Worm (Caenorhabditis elegans) whole organism, late embryonic: ENCODE results near the gene F33C8.4.

Source experiments
- C38D4.7 ChIP-seq: fragments of 200-800 bp; sonication (Bioruptor generic); optimal IDR thresholded peaks from 2 replicates; lab custom pipeline; 2018; ENCODE audit warnings: mild to moderate bottlenecking, missing genetic modification characterization, moderate library complexity, missing compliant biosample characterization
- ahr-1 ChIP-seq: sonication (generic microtip); optimal IDR thresholded peaks from 2 replicates; lab custom pipeline; 2016; ENCODE audit warnings: missing genetic modification characterization, missing compliant biosample characterization
- ceh-18 ChIP-seq: sonication (generic microtip); optimal IDR thresholded peaks from 2 replicates; lab custom pipeline; 2016; ENCODE audit warnings: missing genetic modification characterization, missing compliant biosample characterization
- ceh-34 ChIP-seq: sonication (generic microtip); optimal IDR thresholded peaks from 2 replicates; lab custom pipeline; 2016; ENCODE audit warnings: mild to moderate bottlenecking, missing genetic modification characterization, missing compliant biosample characterization
- ceh-48 ChIP-seq: sonication (generic microtip); optimal IDR thresholded peaks from 2 replicates; lab custom pipeline; 2016; ENCODE audit warnings: missing genetic modification characterization, inconsistent platforms, missing compliant biosample characterization
- ets-4 ChIP-seq: sonication (generic microtip); optimal IDR thresholded peaks from 2 replicates; lab custom pipeline; 2016; ENCODE audit warnings: missing genetic modification characterization, missing compliant biosample characterization
- fax-1 ChIP-seq: sonication (generic microtip); optimal IDR thresholded peaks from 2 replicates; lab custom pipeline; 2016; ENCODE audit warnings: missing genotype, missing genetic modification characterization, missing compliant biosample characterization
- hlh-30 ChIP-seq: sonication (generic microtip); optimal IDR thresholded peaks from 2 replicates; lab custom pipeline; 2017; ENCODE audit warnings: antibody characterized with exemption, missing genetic modification characterization, missing compliant biosample characterization; ENCODE audit not compliant: insufficient read depth
- lim-6 ChIP-seq: sonication (generic microtip); optimal IDR thresholded peaks from 2 replicates; lab custom pipeline; 2016; ENCODE audit warnings: missing genetic modification characterization, missing compliant biosample characterization
- nhr-11 ChIP-seq: fragments of 150-350 bp; optimal IDR thresholded peaks from 2 replicates; lab custom pipeline; 2014; ENCODE audit warnings: missing biosample characterization, missing genetic modification characterization
- nhr-232 ChIP-seq: sonication (generic microtip); optimal IDR thresholded peaks from 2 replicates; lab custom pipeline; 2016; ENCODE audit warnings: missing genetic modification characterization, missing compliant biosample characterization
- odd-2 ChIP-seq: sonication (generic microtip); optimal IDR thresholded peaks from 2 replicates; lab custom pipeline; 2017; ENCODE audit warnings: antibody characterized with exemption, mild to moderate bottlenecking, missing genetic modification characterization, missing compliant biosample characterization
- syd-9 ChIP-seq: sonication (generic microtip); optimal IDR thresholded peaks from 2 replicates; lab custom pipeline; 2016; ENCODE audit warnings: mild to moderate bottlenecking, missing genetic modification characterization, moderate library complexity, missing compliant biosample characterization
- tbx-2 ChIP-seq: sonication (generic microtip); optimal IDR thresholded peaks from 2 replicates; lab custom pipeline; 2016; ENCODE audit warnings: missing genetic modification characterization, missing compliant biosample characterization
- unc-42 ChIP-seq: sonication (generic microtip); optimal IDR thresholded peaks from 2 replicates; lab custom pipeline; 2016; ENCODE audit warnings: missing genotype, missing genetic modification characterization, missing compliant biosample characterization
- unc-55 ChIP-seq: sonication (generic microtip); optimal IDR thresholded peaks from 2 replicates; lab custom pipeline; 2017; ENCODE audit warnings: missing biosample characterization, missing genetic modification reagents, missing genetic modification characterization

The F33C8.4 gene

DNA sequence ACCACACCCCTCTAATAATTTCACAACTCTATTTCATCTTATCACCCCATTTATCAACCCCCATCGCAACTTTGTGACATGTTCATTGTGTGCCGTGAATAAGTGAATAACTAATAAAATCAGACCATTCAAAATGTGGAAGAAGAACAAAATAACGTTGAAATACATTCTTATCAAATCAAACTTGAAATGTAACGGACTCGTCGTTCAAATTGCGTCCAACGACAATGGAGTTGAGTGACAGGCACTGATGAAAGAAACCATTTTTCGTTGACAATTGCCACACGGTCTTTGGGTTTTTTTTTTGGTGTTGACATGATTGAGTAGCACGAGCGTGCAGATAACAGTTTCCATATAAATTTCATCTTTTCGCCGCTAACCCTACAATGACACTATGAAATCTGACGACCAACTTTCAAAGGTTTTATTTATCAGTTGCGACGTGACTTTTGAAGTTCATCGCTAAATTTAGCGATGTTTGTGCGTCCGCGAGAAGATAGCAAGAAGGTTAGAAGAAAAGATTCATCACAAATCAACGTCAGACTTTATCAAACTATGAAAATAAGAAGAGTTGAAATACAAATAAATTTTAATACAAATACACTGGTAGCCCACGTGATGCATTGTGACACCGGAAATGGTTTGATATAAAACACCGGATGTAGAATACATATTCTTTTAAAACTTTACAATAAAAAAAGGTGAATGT, 51.5 kb downstream of the F33C8.4 start:
- TF ChIP-seq odd-2 (tag; lab: Kevin White, UChicago) (no peak), nhr-232 (no peak), fax-1 (no peak), nhr-11 (tag; lab: Kevin White, UChicago) (no peak), ets-4 (no peak), ahr-1 (no peak), ceh-34 (tag; lab: Kevin White, UChicago) (no peak), tbx-2 (tag; lab: Kevin White, UChicago) (no peak), unc-42 (tag; lab: Kevin White, UChicago) (no peak), unc-55 (GFP tag; lab: Kevin White, UChicago) (no peak), lim-6 (no peak), ceh-48 (tag; lab: Kevin White, UChicago) (no peak), ceh-18 (tag; lab: Kevin White, UChicago) (no peak), hlh-30 (no peak), syd-9 (tag; lab: Kevin White, UChicago) (no peak), C38D4.7 (GFP tag; lab: Kevin White, UChicago) (no peak)
